Worm (Caenorhabditis elegans) whole organism, mixed stage, embryonic: ENCODE measurements around the gene egal-1.

Experiments
- M03D4.4 ChIP-seq: sonication (generic microtip); optimal IDR thresholded peaks from 2 replicates; lab custom pipeline; 2017; ENCODE audit warnings: mild to moderate bottlenecking, missing genetic modification characterization, missing compliant biosample characterization
- bed-3 ChIP-seq: fragments of 200-800 bp; sonication (Bioruptor generic); optimal IDR thresholded peaks from 3 replicates; lab custom pipeline; 2018; ENCODE audit warnings: mild to moderate bottlenecking, missing genetic modification characterization, moderate library complexity, missing compliant biosample characterization
- blmp-1 ChIP-seq: fragments of 150-350 bp; optimal IDR thresholded peaks from 2 replicates; lab custom pipeline; 2014; ENCODE audit warnings: missing biosample characterization, missing genetic modification characterization
- ceh-83 ChIP-seq: fragments of 200-800 bp; sonication (Bioruptor generic); optimal IDR thresholded peaks from 2 replicates; lab custom pipeline; 2018; ENCODE audit warnings: mild to moderate bottlenecking, missing genetic modification characterization, missing compliant biosample characterization
- ces-1 ChIP-seq: fragments of 150-350 bp; optimal IDR thresholded peaks from 2 replicates; lab custom pipeline; 2014; ENCODE audit warnings: missing biosample characterization, missing genetic modification reagents, missing genetic modification characterization
- cnd-1 ChIP-seq: fragments of 200-800 bp; sonication (Bioruptor generic); optimal IDR thresholded peaks from 2 replicates; lab custom pipeline; 2018; ENCODE audit warnings: mild to moderate bottlenecking, missing genetic modification characterization, missing compliant biosample characterization
- drap-1 ChIP-seq: fragments of 200-800 bp; sonication (Bioruptor generic); optimal IDR thresholded peaks from 3 replicates; lab custom pipeline; 2018; ENCODE audit warnings: mild to moderate bottlenecking, missing genetic modification characterization, missing compliant biosample characterization
- elt-1 ChIP-seq: sonication (generic microtip); optimal IDR thresholded peaks from 2 replicates; lab custom pipeline; 2017; ENCODE audit warnings: missing genetic modification characterization, mild to moderate bottlenecking, missing compliant biosample characterization, antibody characterized with exemption, moderate library complexity, borderline replicate concordance; ENCODE audit not compliant: insufficient read depth
- elt-3 ChIP-seq: fragments of 150-350 bp; optimal IDR thresholded peaks from 2 replicates; lab custom pipeline; 2014; ENCODE audit warnings: missing biosample characterization, missing genetic modification characterization
- flh-1 ChIP-seq: fragments of 200-800 bp; sonication (Bioruptor generic); optimal IDR thresholded peaks from 2 replicates; lab custom pipeline; 2018; ENCODE audit warnings: mild to moderate bottlenecking, missing genetic modification characterization, moderate library complexity, missing compliant biosample characterization
- ham-2 ChIP-seq: fragments of 200-800 bp; sonication (Bioruptor generic); optimal IDR thresholded peaks from 2 replicates; lab custom pipeline; 2018; ENCODE audit warnings: mild to moderate bottlenecking, missing genetic modification characterization, missing compliant biosample characterization
- hlh-1 ChIP-seq: fragments of 150-350 bp; optimal IDR thresholded peaks from 2 replicates; lab custom pipeline; 2014; ENCODE audit warnings: missing biosample characterization, missing genetic modification reagents, missing genetic modification characterization
- lin-13 ChIP-seq: fragments of 150-350 bp; optimal IDR thresholded peaks from 2 replicates; lab custom pipeline; 2014; ENCODE audit warnings: missing biosample characterization, missing genetic modification characterization
- lin-32 ChIP-seq: fragments of 200-800 bp; sonication (Bioruptor generic); optimal IDR thresholded peaks from 2 replicates; lab custom pipeline; 2018; ENCODE audit warnings: mild to moderate bottlenecking, missing genetic modification characterization, missing compliant biosample characterization
- lsy-2 ChIP-seq: fragments of 150-350 bp; optimal IDR thresholded peaks from 2 replicates; lab custom pipeline; 2014; ENCODE audit warnings: missing biosample characterization, missing genetic modification characterization
- mab-5 ChIP-seq: fragments of 150-350 bp; optimal IDR thresholded peaks from 2 replicates; lab custom pipeline; 2014; ENCODE audit warnings: missing biosample characterization, missing genetic modification characterization
- mep-1 ChIP-seq: fragments of 150-350 bp; optimal IDR thresholded peaks from 2 replicates; lab custom pipeline; 2017; ENCODE audit warnings: missing biosample characterization, missing genetic modification reagents, missing genetic modification characterization, inconsistent platforms
- mls-2 ChIP-seq: sonication (generic microtip); optimal IDR thresholded peaks from 2 replicates; lab custom pipeline; 2016; ENCODE audit warnings: mild to moderate bottlenecking, missing genetic modification characterization, moderate library complexity, missing compliant biosample characterization
- nhr-12 ChIP-seq: fragments of 150-350 bp; optimal IDR thresholded peaks from 2 replicates; lab custom pipeline; 2014; ENCODE audit warnings: missing biosample characterization, missing genetic modification characterization
- nhr-2 ChIP-seq: fragments of 150-350 bp; optimal IDR thresholded peaks from 2 replicates; lab custom pipeline; 2014; ENCODE audit warnings: missing biosample characterization, missing genetic modification characterization
- nhr-237 ChIP-seq: fragments of 150-350 bp; optimal IDR thresholded peaks from 2 replicates; lab custom pipeline; 2014; ENCODE audit warnings: missing biosample characterization, missing genetic modification characterization
- nhr-28 ChIP-seq: fragments of 150-350 bp; optimal IDR thresholded peaks from 2 replicates; lab custom pipeline; 2014; ENCODE audit warnings: missing biosample characterization, missing genetic modification characterization
- pha-4 ChIP-seq: fragments of 150-350 bp; optimal IDR thresholded peaks from 2 replicates; lab custom pipeline; 2018; ENCODE audit warnings: missing biosample characterization, missing genetic modification reagents, missing genetic modification characterization
- sem-2 ChIP-seq: fragments of 200-800 bp; sonication (Bioruptor generic); optimal IDR thresholded peaks from 2 replicates; lab custom pipeline; 2018; ENCODE audit warnings: mild to moderate bottlenecking, missing genetic modification characterization, missing compliant biosample characterization
- snpc-4 ChIP-seq: fragments of 150-350 bp; optimal IDR thresholded peaks from 2 replicates; lab custom pipeline; 2014; ENCODE audit warnings: missing biosample characterization, missing genetic modification characterization
- sptf-1 ChIP-seq: sonication (generic microtip); optimal IDR thresholded peaks from 2 replicates; lab custom pipeline; 2017; ENCODE audit warnings: mild to moderate bottlenecking, missing genetic modification characterization, moderate library complexity, missing compliant biosample characterization
- tbx-8 ChIP-seq: fragments of 200-800 bp; sonication (Bioruptor generic); optimal IDR thresholded peaks from 2 replicates; lab custom pipeline; 2018; ENCODE audit warnings: mild to moderate bottlenecking, missing genetic modification characterization, moderate library complexity, missing compliant biosample characterization
- unc-120 ChIP-seq: sonication (generic microtip); optimal IDR thresholded peaks from 2 replicates; lab custom pipeline; 2017; ENCODE audit warnings: missing genetic modification characterization, missing compliant biosample characterization; ENCODE audit not compliant: poor library complexity, severe bottlenecking
- unc-39 ChIP-seq: fragments of 150-350 bp; optimal IDR thresholded peaks from 2 replicates; lab custom pipeline; 2014; ENCODE audit warnings: missing biosample characterization, missing genetic modification characterization
- unc-62 ChIP-seq: fragments of 150-350 bp; optimal IDR thresholded peaks from 2 replicates; lab custom pipeline; 2014; ENCODE audit warnings: missing biosample characterization, missing genetic modification reagents, missing genetic modification characterization
- zip-8 ChIP-seq: fragments of 150-350 bp; optimal IDR thresholded peaks from 2 replicates; lab custom pipeline; 2014; ENCODE audit warnings: missing biosample characterization, missing genetic modification characterization
- ztf-11 ChIP-seq: fragments of 150-350 bp; optimal IDR thresholded peaks from 2 replicates; lab custom pipeline; 2014; ENCODE audit warnings: missing biosample characterization, missing genetic modification characterization

egal-1 gene

DNA sequence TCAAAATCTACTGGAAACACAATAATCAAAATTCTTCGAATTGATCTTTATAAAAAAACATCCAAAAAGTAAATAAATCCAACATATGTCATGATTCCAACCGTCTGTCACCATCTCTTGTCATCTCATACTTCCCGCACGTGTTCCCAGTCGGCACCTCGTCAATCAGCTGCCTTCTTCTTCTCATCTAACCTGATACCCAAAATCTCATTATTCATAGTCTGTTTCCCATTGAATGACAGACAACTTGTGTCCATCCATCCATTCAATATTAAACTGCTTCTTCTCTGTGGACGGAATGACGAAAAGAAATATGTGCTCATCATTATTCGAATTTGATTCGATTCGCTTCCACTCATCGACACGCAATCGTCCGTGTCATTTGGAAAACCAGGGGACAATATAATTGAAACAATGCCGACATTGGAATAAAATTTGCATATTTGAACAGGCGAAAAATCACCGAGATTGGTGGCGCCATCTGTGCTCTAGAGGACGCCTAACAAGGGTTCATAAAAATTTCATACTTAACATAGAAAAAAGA, 13.4 kb upstream of the egal-1 start:
- no peak for TF ChIP-seq nhr-12 (tag; lab: Kevin White, UChicago)
- TF ChIP-seq unc-62 (GFP tag; lab: Kevin White, UChicago): peak; percentile 100
- peak; percentile 52 for TF ChIP-seq hlh-1 (tag; lab: Kevin White, UChicago)
- no peak for TF ChIP-seq nhr-237 (tag; lab: Kevin White, UChicago)

DNA sequence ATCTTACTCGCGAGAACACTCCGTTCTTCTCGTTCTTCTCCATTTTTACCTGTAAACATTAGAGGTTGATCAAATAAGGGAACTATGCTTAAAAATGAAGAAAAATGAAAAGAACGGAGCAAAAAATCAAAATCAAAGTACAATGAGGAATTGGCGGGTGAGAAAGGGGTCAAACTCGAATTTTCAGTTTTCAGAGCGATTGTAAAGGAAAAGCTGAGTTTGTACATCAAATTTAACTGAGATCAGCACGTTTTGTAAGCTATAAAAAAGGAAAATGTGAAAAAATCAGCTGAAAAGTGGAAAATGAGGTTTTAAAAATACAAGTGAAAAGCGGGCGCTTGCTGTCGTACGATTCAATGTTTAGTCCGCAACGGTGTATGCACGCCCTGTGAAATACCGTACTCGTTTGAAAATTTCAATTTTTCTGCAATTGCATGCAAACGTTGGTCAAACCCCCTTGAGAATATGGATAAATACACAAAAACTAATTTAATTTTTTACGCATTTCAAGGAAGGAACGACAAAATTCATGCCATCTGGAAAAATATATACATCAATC, 10.4 kb upstream of the egal-1 start, which contains the start of gene oops-1:
TSS of gene oops-1 (minus strand) at position 51 of the 559 bp plus-strand sequence.
- TF ChIP-seq bed-3 (GFP tag; lab: Kevin White, UChicago) (no peak), mls-2 (tag; lab: Kevin White, UChicago) (no peak), pha-4 (tag; lab: Kevin White, UChicago) (no peak), ham-2 (GFP tag; lab: Kevin White, UChicago) (no peak), lsy-2 (tag; lab: Kevin White, UChicago) (no peak), lin-13 (tag; lab: Kevin White, UChicago) (no peak), unc-62 (GFP tag; lab: Kevin White, UChicago) (no peak)

ce11 chrIV:5816466-5816865, 8.1 kb upstream of the egal-1 start:
- TF ChIP-seq lin-32 (GFP tag; lab: Kevin White, UChicago) (no peak), snpc-4 (tag; lab: Kevin White, UChicago) (no peak), blmp-1 (tag; lab: Kevin White, UChicago) (no peak), elt-3 (tag; lab: Kevin White, UChicago) (no peak), drap-1 (no peak)

- TF ChIP-seq ham-2 (GFP tag; lab: Kevin White, UChicago): peak; percentile 55
- TF ChIP-seq snpc-4 (tag; lab: Kevin White, UChicago): no peak
- no peak for TF ChIP-seq mep-1 (tag; lab: Kevin White, UChicago)
- no peak for TF ChIP-seq sptf-1
- TF ChIP-seq zip-8 (tag; lab: Kevin White, UChicago): no peak
- TF ChIP-seq cnd-1: no peak
- no peak for TF ChIP-seq nhr-12 (tag; lab: Kevin White, UChicago)
- no peak for TF ChIP-seq unc-39 (tag; lab: Kevin White, UChicago)
- peak; percentile 43 for TF ChIP-seq ces-1 (GFP tag; lab: Kevin White, UChicago)
- TF ChIP-seq ceh-83: no peak
- no peak for TF ChIP-seq sem-2 (GFP tag; lab: Kevin White, UChicago)
- TF ChIP-seq elt-1 (tag; lab: Kevin White, UChicago): peak; percentile 77
- no peak for TF ChIP-seq M03D4.4 (tag; lab: Kevin White, UChicago)
- no peak for TF ChIP-seq blmp-1 (tag; lab: Kevin White, UChicago)
- peak; percentile 45 for TF ChIP-seq hlh-1 (tag; lab: Kevin White, UChicago)
- TF ChIP-seq flh-1 (GFP tag; lab: Kevin White, UChicago): no peak
- TF ChIP-seq mls-2 (tag; lab: Kevin White, UChicago): no peak
- TF ChIP-seq drap-1: no peak
- TF ChIP-seq elt-3 (tag; lab: Kevin White, UChicago): no peak
- no peak for TF ChIP-seq lsy-2 (tag; lab: Kevin White, UChicago)
- peak; percentile 90 for TF ChIP-seq unc-120 (tag; lab: Kevin White, UChicago)
- no peak for TF ChIP-seq nhr-2 (tag; lab: Kevin White, UChicago)
- no peak for TF ChIP-seq mab-5 (tag; lab: Kevin White, UChicago)
- no peak for TF ChIP-seq bed-3 (GFP tag; lab: Kevin White, UChicago)
- no peak for TF ChIP-seq pha-4 (tag; lab: Kevin White, UChicago)
- peak; percentile 75 for TF ChIP-seq unc-62 (GFP tag; lab: Kevin White, UChicago)
- no peak for TF ChIP-seq nhr-237 (tag; lab: Kevin White, UChicago)
- TF ChIP-seq tbx-8 (GFP tag; lab: Kevin White, UChicago): no peak
- TF ChIP-seq nhr-28: no peak
- no peak for TF ChIP-seq ztf-11 (tag; lab: Kevin White, UChicago)
- no peak for TF ChIP-seq lin-32 (GFP tag; lab: Kevin White, UChicago)
- TF ChIP-seq, all 35 proteins: peak for 6
These were observed 7.1 kb upstream of the egal-1 start for ce11 chrIV:5817459-5817858.
